Worm (Caenorhabditis elegans): ENCODE measurements around the gene heh-1.

- no peak for TF ChIP-seq ceh-82 (tag; optimal IDR thresholded peaks at IDR 0.05)
- no peak for TF ChIP-seq elt-1 (tag; optimal IDR thresholded peaks at IDR 0.05)
- TF ChIP-seq jun-1 (tag; optimal IDR thresholded peaks at IDR 0.05) = no peak
- TF ChIP-seq ceh-9 (tag; optimal IDR thresholded peaks at IDR 0.05) = no peak
- TF ChIP-seq pqm-1 (tag; optimal IDR thresholded peaks at IDR 0.05) = no peak
Measured at ce11 chrIII:3170538-3170937, 28.8 kb downstream of the heh-1 start.
